Fruit fly (Drosophila melanogaster) whole organism, prepupa: Measurements from ENCODE around the gene CG12011.

Experiments
- Blimp-1 ChIP-seq: fragments of 200-800 bp; sonication (Bioruptor generic); optimal IDR thresholded peaks from 3 replicates; lab custom pipeline; 2017; ENCODE audit warnings: missing biosample characterization, missing genetic modification characterization, mild to moderate bottlenecking, moderate library complexity, missing genetic modification reagents
- CG10631 ChIP-seq: fragments of 200-800 bp; sonication (Bioruptor generic); optimal IDR thresholded peaks from 2 replicates; lab custom pipeline; 2016; ENCODE audit warnings: missing biosample characterization, missing genetic modification characterization
- CG11294 ChIP-seq: fragments of 200-800 bp; sonication (Bioruptor generic); IDR thresholded peaks from 2 replicates; pipeline ENCODE4 v1.3.6; 2022; ENCODE audit warnings: missing biosample characterization, missing genetic modification characterization
- CG11762 ChIP-seq: fragments of 200-800 bp; sonication (Bioruptor generic); optimal IDR thresholded peaks from 3 replicates; lab custom pipeline; 2016; ENCODE audit warnings: missing biosample characterization, missing genetic modification characterization; ENCODE audit not compliant: insufficient read depth
- CG11902 ChIP-seq: fragments of 200-800 bp; sonication (Bioruptor generic); optimal IDR thresholded peaks from 3 replicates; lab custom pipeline; 2016; ENCODE audit warnings: missing biosample characterization, missing genetic modification characterization
- CG15336 ChIP-seq: fragments of 200-800 bp; sonication (Bioruptor generic); IDR thresholded peaks from 2 replicates; pipeline ENCODE4 v1.3.6; 2022; ENCODE audit warnings: missing biosample characterization, missing genetic modification characterization
- CG3032 ChIP-seq: fragments of 200-800 bp; optimal IDR thresholded peaks from 2 replicates; lab custom pipeline; 2019; ENCODE audit warnings: missing biosample characterization, mild to moderate bottlenecking, missing genetic modification characterization, moderate library complexity
- CG31627 ChIP-seq: fragments of 200-800 bp; sonication (Bioruptor generic); optimal IDR thresholded peaks from 3 replicates; lab custom pipeline; 2016; ENCODE audit warnings: missing biosample characterization, missing genetic modification characterization
- CG32006 ChIP-seq: fragments of 200-800 bp; sonication (Bioruptor generic); optimal IDR thresholded peaks from 3 replicates; lab custom pipeline; 2017; ENCODE audit warnings: missing biosample characterization, mild to moderate bottlenecking, missing genetic modification characterization
- CG34406 ChIP-seq: fragments of 200-800 bp; sonication (Bioruptor generic); optimal IDR thresholded peaks from 3 replicates; lab custom pipeline; 2016; ENCODE audit warnings: missing biosample characterization, missing genetic modification characterization
- CG3919 ChIP-seq: fragments of 200-800 bp; sonication (Bioruptor generic); optimal IDR thresholded peaks from 3 replicates; lab custom pipeline; 2016; ENCODE audit warnings: missing biosample characterization, missing genetic modification characterization
- CG4318 ChIP-seq: fragments of 200-800 bp; sonication (Bioruptor generic); optimal IDR thresholded peaks from 3 replicates; lab custom pipeline; 2017; ENCODE audit warnings: missing biosample characterization, mild to moderate bottlenecking, missing genetic modification characterization
- CG6163 ChIP-seq: fragments of 200-800 bp; sonication (Bioruptor generic); IDR thresholded peaks from 3 replicates; pipeline ENCODE4 v1.3.6; 2022; ENCODE audit warnings: missing biosample characterization, missing genetic modification characterization
- CG6792 ChIP-seq: fragments of 200-800 bp; sonication (Bioruptor generic); optimal IDR thresholded peaks from 3 replicates; lab custom pipeline; 2016; ENCODE audit warnings: missing biosample characterization, missing genetic modification characterization
- CG6808 ChIP-seq: fragments of 200-800 bp; sonication (Bioruptor generic); optimal IDR thresholded peaks from 3 replicates; lab custom pipeline; 2017; ENCODE audit warnings: missing biosample characterization, missing genetic modification characterization, mild to moderate bottlenecking, moderate library complexity, missing genetic modification reagents
- CG6854 ChIP-seq: fragments of 200-800 bp; sonication (Bioruptor generic); optimal IDR thresholded peaks from 2 replicates; lab custom pipeline; 2017; ENCODE audit warnings: missing biosample characterization, mild to moderate bottlenecking, missing genetic modification characterization
- CG7368 ChIP-seq: fragments of 200-800 bp; sonication (Bioruptor generic); optimal IDR thresholded peaks from 3 replicates; lab custom pipeline; 2016; ENCODE audit warnings: missing biosample characterization, missing genetic modification characterization
- CG8119 ChIP-seq: fragments of 200-800 bp; sonication (Bioruptor generic); IDR thresholded peaks from 3 replicates; pipeline ENCODE4 v1.3.6; 2022; ENCODE audit warnings: missing biosample characterization, missing genetic modification characterization
- CG9139 ChIP-seq: fragments of 200-800 bp; sonication (Bioruptor generic); optimal IDR thresholded peaks from 3 replicates; lab custom pipeline; 2017; ENCODE audit warnings: missing biosample characterization, mild to moderate bottlenecking, missing genetic modification characterization
- Eip75B ChIP-seq: fragments of 200-800 bp; sonication (Bioruptor generic); optimal IDR thresholded peaks from 3 replicates; lab custom pipeline; 2016; ENCODE audit warnings: missing biosample characterization, missing genetic modification characterization
- Eip78C ChIP-seq: fragments of 200-800 bp; sonication (Bioruptor generic); peaks from one replicate; lab custom pipeline; 2016; ENCODE audit warnings: missing biosample characterization, missing genetic modification characterization
- Gug ChIP-seq: fragments of 200-800 bp; sonication (Bioruptor generic); IDR thresholded peaks from 2 replicates; pipeline ENCODE4 v1.3.6; 2022; ENCODE audit warnings: missing biosample characterization, missing genetic modification characterization
- Hr39 ChIP-seq: fragments of 200-800 bp; sonication (Bioruptor generic); optimal IDR thresholded peaks from 2 replicates; lab custom pipeline; 2016; ENCODE audit warnings: missing biosample characterization, missing genetic modification characterization
- Hr4 ChIP-seq: fragments of 200-800 bp; sonication (Bioruptor generic); optimal IDR thresholded peaks from 3 replicates; lab custom pipeline; 2016; ENCODE audit warnings: missing biosample characterization, missing genetic modification characterization
- Met ChIP-seq: fragments of 200-800 bp; sonication (Bioruptor generic); optimal IDR thresholded peaks from 3 replicates; lab custom pipeline; 2016; ENCODE audit warnings: missing biosample characterization, missing genetic modification characterization
- OdsH ChIP-seq: fragments of 200-800 bp; sonication (Bioruptor generic); optimal IDR thresholded peaks from 3 replicates; lab custom pipeline; 2016; ENCODE audit warnings: missing biosample characterization, missing genetic modification characterization
- Smox ChIP-seq: fragments of 200-800 bp; sonication (Bioruptor generic); optimal IDR thresholded peaks from 3 replicates; lab custom pipeline; 2016; ENCODE audit warnings: missing biosample characterization, missing genetic modification characterization
- Sox102F ChIP-seq: fragments of 200-800 bp; sonication (Bioruptor generic); optimal IDR thresholded peaks from 2 replicates; lab custom pipeline; 2016; ENCODE audit warnings: missing biosample characterization, mild to moderate bottlenecking, missing genetic modification characterization
- Sox14 ChIP-seq: fragments of 200-800 bp; sonication (Bioruptor generic); optimal IDR thresholded peaks from 3 replicates; lab custom pipeline; 2016; ENCODE audit warnings: missing biosample characterization, missing genetic modification characterization
- achi ChIP-seq: fragments of 200-800 bp; sonication (Bioruptor generic); optimal IDR thresholded peaks from 3 replicates; lab custom pipeline; 2016; ENCODE audit warnings: missing biosample characterization, missing genetic modification characterization
- cyc ChIP-seq: fragments of 200-800 bp; sonication (Bioruptor generic); optimal IDR thresholded peaks from 3 replicates; lab custom pipeline; 2016; ENCODE audit warnings: missing biosample characterization, missing genetic modification characterization
- dac ChIP-seq: fragments of 200-800 bp; sonication (Bioruptor generic); optimal IDR thresholded peaks from 2 replicates; lab custom pipeline; 2017; ENCODE audit warnings: missing biosample characterization, mild to moderate bottlenecking, missing genetic modification characterization
- dsx ChIP-seq: fragments of 200-800 bp; optimal IDR thresholded peaks from 3 replicates; lab custom pipeline; 2019; ENCODE audit warnings: missing biosample characterization, mild to moderate bottlenecking, missing genetic modification characterization, moderate library complexity; ENCODE audit not compliant: poor library complexity, severe bottlenecking
- fd59A ChIP-seq: fragments of 200-800 bp; sonication (Bioruptor generic); optimal IDR thresholded peaks from 2 replicates; lab custom pipeline; 2017; ENCODE audit warnings: missing biosample characterization, mild to moderate bottlenecking, missing genetic modification characterization, missing genetic modification reagents
- pdm3 ChIP-seq: fragments of 200-800 bp; sonication (Bioruptor generic); optimal IDR thresholded peaks from 3 replicates; lab custom pipeline; 2016; ENCODE audit warnings: missing biosample characterization, missing genetic modification characterization
- salr ChIP-seq, 2 experiments: fragments of 200-800 bp; sonication (Bioruptor generic); optimal IDR thresholded peaks; 3 replicates each; lab custom pipeline; 2016 to 2018; ENCODE audit warnings: missing biosample characterization in 2 of 2, missing genetic modification characterization in 2 of 2, mild to moderate bottlenecking in 1 of 2
- spab ChIP-seq: fragments of 200-800 bp; sonication (Bioruptor generic); optimal IDR thresholded peaks from 2 replicates; lab custom pipeline; 2017; ENCODE audit warnings: missing biosample characterization, mild to moderate bottlenecking, missing genetic modification characterization, missing genetic modification reagents
- ss ChIP-seq, 2 experiments: fragments of 200-800 bp; sonication (Bioruptor generic); optimal IDR thresholded peaks; 2 replicates in 1 of 2; 3 replicates in 1 of 2; lab custom pipeline; 2017 to 2018; ENCODE audit warnings: mild to moderate bottlenecking in 2 of 2, missing biosample characterization in 2 of 2, missing genetic modification characterization in 2 of 2, moderate library complexity in 1 of 2
- svp ChIP-seq: fragments of 200-800 bp; sonication (Bioruptor generic); peaks from one replicate; lab custom pipeline; 2016; ENCODE audit warnings: missing biosample characterization, missing genetic modification characterization
- topi ChIP-seq: fragments of 200-800 bp; sonication (Bioruptor generic); optimal IDR thresholded peaks from 3 replicates; lab custom pipeline; 2016; ENCODE audit warnings: missing biosample characterization, missing genetic modification characterization
- vri ChIP-seq: fragments of 200-800 bp; sonication (Bioruptor generic); optimal IDR thresholded peaks from 3 replicates; lab custom pipeline; 2016; ENCODE audit warnings: missing biosample characterization, mild to moderate bottlenecking, missing genetic modification characterization

CG12011 gene

dm6 chr3L:1726747-1727146 lies 32.3 kb downstream of the CG12011 start:
- TF ChIP-seq achi (no peak), svp (GFP tag; lab: Kevin White, UChicago) (peak; percentile 76), vri (GFP tag; lab: Kevin White, UChicago) (peak; percentile 24), OdsH (GFP tag; lab: Kevin White, UChicago) (no peak)

DNA sequence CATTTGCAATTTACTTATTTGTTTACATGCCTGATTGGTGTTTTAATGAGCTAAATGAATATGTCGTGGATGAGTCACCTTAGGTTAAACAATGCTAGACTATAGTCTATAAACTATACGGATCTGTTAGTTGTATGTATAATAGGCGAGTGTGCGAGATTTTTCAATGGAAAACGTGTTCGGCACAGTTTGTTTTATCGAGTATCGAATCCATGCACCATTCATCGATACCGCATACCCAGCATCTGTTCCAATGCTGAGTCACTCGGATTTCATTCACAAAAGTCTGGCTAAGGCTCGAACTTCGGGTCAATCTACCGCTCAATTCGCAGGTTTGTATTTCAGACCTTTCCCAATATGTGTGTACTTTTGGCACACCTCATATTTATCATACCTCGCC lies 33.0 kb downstream of the CG12011 start:
- TF ChIP-seq Met (GFP tag; lab: Kevin White, UChicago): no peak
- TF ChIP-seq Blimp-1: no peak
- no peak for TF ChIP-seq CG4318 (GFP tag; lab: Kevin White, UChicago)

- TF ChIP-seq CG6808 (GFP tag; lab: Kevin White, UChicago) (no peak), CG6854 (GFP tag; lab: Kevin White, UChicago) (peak; percentile 34), Hr4 (GFP tag; lab: Kevin White, UChicago) (no peak), CG7368 (GFP tag; lab: Kevin White, UChicago) (no peak), Sox102F (GFP tag; lab: Kevin White, UChicago) (no peak), achi (no peak), CG3032 (tag; lab: Kevin White, UChicago) (no peak)
- TF ChIP-seq, all 60 proteins: peak for 1
These were observed 35.2 kb downstream of the CG12011 start for dm6 chr3L:1729380-1730159.

dm6 chr3L:1730160-1730595 lies 35.8 kb downstream of the CG12011 start:
- TF ChIP-seq Eip78C (GFP tag; lab: Kevin White, UChicago) (peak; percentile 25), Blimp-1 (peak; percentile 96), ss (GFP tag; optimal IDR thresholded peaks at IDR 0.05; lab: Kevin White, UChicago) (peak in 1 of 2 experiments; percentile 61), Eip75B (GFP tag; lab: Kevin White, UChicago) (no peak), dsx (peak; percentile 33), cyc (GFP tag; lab: Kevin White, UChicago) (no peak), CG6854 (GFP tag; lab: Kevin White, UChicago) (no peak), spab (GFP tag; lab: Kevin White, UChicago) (no peak), CG4318 (GFP tag; lab: Kevin White, UChicago) (no peak), CG6808 (GFP tag; lab: Kevin White, UChicago) (peak; percentile 16)

dm6 chr3L:1730873-1731272 lies 36.5 kb downstream of the CG12011 start, which contains the start of gene drpr:
TSS of gene drpr (minus strand) at chr3L:1731107.
- TF ChIP-seq CG34406 (no peak), CG9139 (GFP tag; lab: Kevin White, UChicago) (peak; percentile 30), CG31627 (GFP tag; lab: Kevin White, UChicago) (no peak), CG3032 (tag; lab: Kevin White, UChicago) (peak; percentile 15), cyc (GFP tag; lab: Kevin White, UChicago) (no peak), pdm3 (no peak), Smox (GFP tag; lab: Kevin White, UChicago) (no peak), CG3919 (peak; percentile 16), Hr39 (GFP tag; lab: Kevin White, UChicago) (no peak), vri (GFP tag; lab: Kevin White, UChicago) (peak; percentile 24), dac (GFP tag; lab: Kevin White, UChicago) (no peak), CG11294 (GFP tag; lab: Robert Waterston, UW) (no peak), fd59A (no peak), CG8119 (GFP tag; lab: Robert Waterston, UW) (peak; percentile 29; the same call in 2 of the 3 replicates), CG11762 (no peak), Hr4 (GFP tag; lab: Kevin White, UChicago) (no peak), CG6792 (no peak), CG32006 (GFP tag; lab: Kevin White, UChicago) (no peak), CG15336 (no peak), CG6854 (GFP tag; lab: Kevin White, UChicago) (peak; percentile 47), Gug (GFP tag; lab: Robert Waterston, UW) (no peak), CG6163 (peak; percentile 57; the same call in 2 of the 3 replicates), topi (GFP tag; lab: Kevin White, UChicago) (peak; percentile 47), CG11902 (no peak), CG10631 (GFP tag; lab: Kevin White, UChicago) (no peak), dsx (peak; percentile 37), CG6808 (GFP tag; lab: Kevin White, UChicago) (no peak), Sox14 (GFP tag; lab: Kevin White, UChicago) (peak; percentile 50), salr (GFP tag; optimal IDR thresholded peaks at IDR 0.05; lab: Kevin White, UChicago) (no peak), achi (no peak)
